Fruit fly (Drosophila melanogaster): ENCODE data around the gene CG9590.

dm6 chr3R:15744354-15744753, 42.1 kb upstream of the CG9590 start, which contains the start of gene CG4520:
- no peak for TF ChIP-seq psq (optimal IDR thresholded peaks at IDR 0.05)
- no peak for TF ChIP-seq h (optimal IDR thresholded peaks at IDR 0.05)
